Worm (Caenorhabditis elegans) whole organism, L3 larva: Measurements from ENCODE around the gene K08H2.5.
A peak's percentile ranks its signal among the peaks of the same experiment; 100 is the strongest.

Source experiments
- aly-2 ChIP-seq: fragments of 150-350 bp; optimal IDR thresholded peaks from 2 replicates; lab custom pipeline; 2014; ENCODE audit warnings: missing biosample characterization, missing genetic modification characterization
- fkh-10 ChIP-seq: sonication (generic microtip); optimal IDR thresholded peaks from 2 replicates; lab custom pipeline; 2017; ENCODE audit warnings: missing biosample characterization, missing genetic modification reagents, missing genetic modification characterization
- lin-39 ChIP-seq: fragments of 150-350 bp; optimal IDR thresholded peaks from 2 replicates; lab custom pipeline; 2018; ENCODE audit warnings: missing biosample characterization, missing genetic modification reagents, missing genetic modification characterization
- mml-1 ChIP-seq: fragments of 150-350 bp; sonication (generic microtip); optimal IDR thresholded peaks from 3 replicates; lab custom pipeline; 2014; ENCODE audit warnings: missing biosample characterization, missing genetic modification characterization
- nhr-23 ChIP-seq: fragments of 150-350 bp; optimal IDR thresholded peaks from 2 replicates; lab custom pipeline; 2014; ENCODE audit warnings: missing biosample characterization, missing genetic modification reagents, missing genetic modification characterization
- nhr-76 ChIP-seq: fragments of 150-350 bp; sonication (generic microtip); optimal IDR thresholded peaks from 5 replicates; lab custom pipeline; 2014; ENCODE audit warnings: missing biosample characterization, missing genetic modification characterization

The K08H2.5 gene

ce11 chrX:13198134-13198533, 44.0 kb downstream of the K08H2.5 start:
- TF ChIP-seq aly-2 (tag; lab: Kevin White, UChicago) (no peak), mml-1 (tag; lab: Kevin White, UChicago) (no peak), nhr-23 (tag; lab: Kevin White, UChicago) (no peak), lin-39 (tag; lab: Kevin White, UChicago) (peak; percentile 0), fkh-10 (peak; percentile 29), nhr-76 (tag; lab: Kevin White, UChicago) (no peak)
